Worm (Caenorhabditis elegans) whole organism, L2 larva: ENCODE results near the gene C27A2.12.

Experiments used
- C34F6.9 ChIP-seq: fragments of 150-350 bp; optimal IDR thresholded peaks from 2 replicates; lab custom pipeline; 2014; ENCODE audit warnings: missing biosample characterization, missing genetic modification characterization
- F13H6.1 ChIP-seq: sonication (generic microtip); optimal IDR thresholded peaks from 2 replicates; lab custom pipeline; 2016; ENCODE audit warnings: missing genetic modification characterization, missing compliant biosample characterization
- R02D3.7 ChIP-seq: fragments of 150-350 bp; optimal IDR thresholded peaks from 2 replicates; lab custom pipeline; 2014; ENCODE audit warnings: missing biosample characterization, missing genetic modification characterization
- Y55F3AM.14 ChIP-seq: fragments of 200-800 bp; sonication (Bioruptor generic); optimal IDR thresholded peaks from 2 replicates; lab custom pipeline; 2018; ENCODE audit warnings: mild to moderate bottlenecking, missing genetic modification characterization, missing compliant biosample characterization
- ZK546.5 ChIP-seq: sonication (generic microtip); optimal IDR thresholded peaks from 2 replicates; lab custom pipeline; 2017; ENCODE audit warnings: missing biosample characterization, missing genetic modification characterization
- alr-1 ChIP-seq: fragments of 150-350 bp; optimal IDR thresholded peaks from 2 replicates; lab custom pipeline; 2014; ENCODE audit warnings: missing biosample characterization, missing genetic modification characterization
- aly-2 ChIP-seq: fragments of 150-350 bp; optimal IDR thresholded peaks from 2 replicates; lab custom pipeline; 2014; ENCODE audit warnings: missing biosample characterization, missing genetic modification characterization
- ama-1 ChIP-seq: fragments of 150-350 bp; optimal IDR thresholded peaks from 2 replicates; lab custom pipeline; 2018; ENCODE audit warnings: inconsistent platforms
- blmp-1 ChIP-seq: sonication (generic microtip); optimal IDR thresholded peaks from 2 replicates; lab custom pipeline; 2017; ENCODE audit warnings: missing genetic modification characterization, mild to moderate bottlenecking, missing compliant biosample characterization, antibody characterized with exemption, moderate library complexity; ENCODE audit not compliant: insufficient read depth
- ceh-16 ChIP-seq: fragments of 150-350 bp; optimal IDR thresholded peaks from 2 replicates; lab custom pipeline; 2014; ENCODE audit warnings: missing biosample characterization, missing genetic modification characterization
- ceh-82 ChIP-seq: fragments of 150-350 bp; optimal IDR thresholded peaks from 2 replicates; lab custom pipeline; 2014; ENCODE audit warnings: missing biosample characterization, missing genetic modification characterization
- dmd-4 ChIP-seq: sonication (generic microtip); optimal IDR thresholded peaks from 2 replicates; lab custom pipeline; 2017; ENCODE audit warnings: missing biosample characterization, missing genetic modification characterization
- egl-27 ChIP-seq: sonication (generic microtip); optimal IDR thresholded peaks from 3 replicates; lab custom pipeline; 2017; ENCODE audit warnings: missing biosample characterization, missing genetic modification reagents, missing genetic modification characterization
- elt-1 ChIP-seq: fragments of 150-350 bp; optimal IDR thresholded peaks from 2 replicates; lab custom pipeline; 2014; ENCODE audit warnings: missing biosample characterization, missing genetic modification characterization
- elt-3 ChIP-seq: sonication (generic microtip); optimal IDR thresholded peaks from 2 replicates; lab custom pipeline; 2017; ENCODE audit warnings: missing biosample characterization, missing genetic modification characterization
- fos-1 ChIP-seq: fragments of 150-350 bp; optimal IDR thresholded peaks from 2 replicates; lab custom pipeline; 2014; ENCODE audit warnings: missing biosample characterization, missing genetic modification characterization
- gmeb-1 ChIP-seq: fragments of 150-350 bp; optimal IDR thresholded peaks from 2 replicates; lab custom pipeline; 2014; ENCODE audit warnings: missing biosample characterization, missing genetic modification characterization
- lin-11 ChIP-seq: fragments of 150-350 bp; sonication (generic microtip); optimal IDR thresholded peaks from 2 replicates; lab custom pipeline; 2014; ENCODE audit warnings: missing biosample characterization, missing genetic modification characterization, inconsistent platforms, mixed read lengths
- lin-13 ChIP-seq: fragments of 150-350 bp; optimal IDR thresholded peaks from 2 replicates; lab custom pipeline; 2014; ENCODE audit warnings: missing biosample characterization, missing genetic modification reagents, missing genetic modification characterization
- lin-39 ChIP-seq: fragments of 150-350 bp; optimal IDR thresholded peaks from 2 replicates; lab custom pipeline; 2014; ENCODE audit warnings: missing biosample characterization, missing genetic modification reagents, missing genetic modification characterization
- lsy-2 ChIP-seq, 2 experiments: fragments of 150-350 bp in 1 of 2; sonication (generic microtip) in 1 of 2; optimal IDR thresholded peaks; 2 replicates each; lab custom pipeline; 2014 to 2017; ENCODE audit warnings: missing biosample characterization in 2 of 2, missing genetic modification characterization in 2 of 2
- mab-5 ChIP-seq: fragments of 150-350 bp; optimal IDR thresholded peaks from 2 replicates; lab custom pipeline; 2014; ENCODE audit warnings: missing biosample characterization, missing genetic modification characterization
- mbf-1 ChIP-seq: sonication (generic microtip); optimal IDR thresholded peaks from 2 replicates; lab custom pipeline; 2017; ENCODE audit warnings: missing biosample characterization, missing genetic modification characterization
- mdl-1 ChIP-seq, 2 experiments: fragments of 150-350 bp in 1 of 2; sonication (generic microtip) in 1 of 2; optimal IDR thresholded peaks; 2 replicates each; lab custom pipeline; 2017; ENCODE audit warnings: missing biosample characterization in 2 of 2, missing genetic modification characterization in 2 of 2
- nhr-10 ChIP-seq: sonication (generic microtip); optimal IDR thresholded peaks from 2 replicates; lab custom pipeline; 2017; ENCODE audit warnings: missing biosample characterization, missing genetic modification characterization
- nhr-11 ChIP-seq: fragments of 150-350 bp; optimal IDR thresholded peaks from 2 replicates; lab custom pipeline; 2014; ENCODE audit warnings: missing biosample characterization, missing genetic modification characterization
- nhr-12 ChIP-seq: fragments of 150-350 bp; optimal IDR thresholded peaks from 2 replicates; lab custom pipeline; 2014; ENCODE audit warnings: missing biosample characterization, missing genetic modification characterization
- nhr-129 ChIP-seq: fragments of 150-350 bp; optimal IDR thresholded peaks from 2 replicates; lab custom pipeline; 2014; ENCODE audit warnings: missing biosample characterization, missing genetic modification characterization
- nhr-21 ChIP-seq: fragments of 150-350 bp; optimal IDR thresholded peaks from 2 replicates; lab custom pipeline; 2014; ENCODE audit warnings: missing biosample characterization, missing genetic modification characterization
- nhr-23 ChIP-seq: fragments of 150-350 bp; optimal IDR thresholded peaks from 2 replicates; lab custom pipeline; 2014; ENCODE audit warnings: missing biosample characterization, missing genetic modification reagents, missing genetic modification characterization
- nhr-237 ChIP-seq: fragments of 150-350 bp; optimal IDR thresholded peaks from 2 replicates; lab custom pipeline; 2014; ENCODE audit warnings: missing biosample characterization, missing genetic modification characterization
- nhr-25 ChIP-seq: fragments of 150-350 bp; sonication (generic microtip); optimal IDR thresholded peaks from 3 replicates; lab custom pipeline; 2014; ENCODE audit warnings: missing biosample characterization, missing genetic modification characterization
- nhr-6 ChIP-seq: fragments of 150-350 bp; optimal IDR thresholded peaks from 2 replicates; lab custom pipeline; 2014; ENCODE audit warnings: missing biosample characterization, missing genetic modification characterization
- nhr-77 ChIP-seq: fragments of 150-350 bp; optimal IDR thresholded peaks from 2 replicates; lab custom pipeline; 2014; ENCODE audit warnings: missing biosample characterization, missing genetic modification characterization
- peb-1 ChIP-seq: fragments of 150-350 bp; optimal IDR thresholded peaks from 2 replicates; lab custom pipeline; 2014; ENCODE audit warnings: missing biosample characterization, missing genetic modification characterization
- sem-4 ChIP-seq: fragments of 150-350 bp; optimal IDR thresholded peaks from 2 replicates; lab custom pipeline; 2014; ENCODE audit warnings: missing biosample characterization, missing genetic modification reagents, missing genetic modification characterization
- skn-1 ChIP-seq: sonication (generic microtip); optimal IDR thresholded peaks from 2 replicates; lab custom pipeline; 2017; ENCODE audit warnings: missing biosample characterization, missing genetic modification characterization
- sma-3 ChIP-seq: sonication (generic microtip); optimal IDR thresholded peaks from 2 replicates; lab custom pipeline; 2016; ENCODE audit warnings: missing genetic modification reagents, missing genetic modification characterization, missing compliant biosample characterization
- sma-9 ChIP-seq, 2 experiments: fragments of 150-350 bp in 1 of 2; sonication (generic microtip) in 1 of 2; optimal IDR thresholded peaks; 2 replicates each; lab custom pipeline; 2014 to 2016; ENCODE audit warnings: missing genetic modification characterization in 2 of 2, mild to moderate bottlenecking in 1 of 2, missing biosample characterization in 1 of 2, missing compliant biosample characterization in 1 of 2, missing genetic modification reagents in 1 of 2, moderate library complexity in 1 of 2
- snpc-4 ChIP-seq: fragments of 150-350 bp; optimal IDR thresholded peaks from 2 replicates; lab custom pipeline; 2014; ENCODE audit warnings: missing biosample characterization, missing genetic modification characterization
- unc-39 ChIP-seq: fragments of 150-350 bp; optimal IDR thresholded peaks from 2 replicates; lab custom pipeline; 2014; ENCODE audit warnings: missing biosample characterization, missing genetic modification characterization
- unc-55 ChIP-seq: fragments of 150-350 bp; sonication (generic microtip); optimal IDR thresholded peaks from 3 replicates; lab custom pipeline; 2014; ENCODE audit warnings: missing biosample characterization, missing genetic modification reagents, missing genetic modification characterization
- unc-62 ChIP-seq: fragments of 150-350 bp; optimal IDR thresholded peaks from 2 replicates; lab custom pipeline; 2014; ENCODE audit warnings: missing biosample characterization, missing genetic modification reagents, missing genetic modification characterization
- zag-1 ChIP-seq: fragments of 150-350 bp; optimal IDR thresholded peaks from 2 replicates; lab custom pipeline; 2014; ENCODE audit warnings: missing biosample characterization, missing genetic modification characterization
- ztf-1 ChIP-seq: fragments of 200-800 bp; sonication (Bioruptor generic); conservative IDR thresholded peaks from 2 replicates; pipeline ENCODE4 v1.3.6; 2022; ENCODE audit warnings: missing genetic modification characterization, missing compliant biosample characterization
- ztf-11 ChIP-seq: sonication (generic microtip); optimal IDR thresholded peaks from 2 replicates; lab custom pipeline; 2017; ENCODE audit warnings: missing biosample characterization, missing genetic modification characterization
- ztf-4 ChIP-seq: fragments of 150-350 bp; optimal IDR thresholded peaks from 2 replicates; lab custom pipeline; 2014; ENCODE audit warnings: missing biosample characterization, missing genetic modification characterization

C27A2.12 gene

DNA sequence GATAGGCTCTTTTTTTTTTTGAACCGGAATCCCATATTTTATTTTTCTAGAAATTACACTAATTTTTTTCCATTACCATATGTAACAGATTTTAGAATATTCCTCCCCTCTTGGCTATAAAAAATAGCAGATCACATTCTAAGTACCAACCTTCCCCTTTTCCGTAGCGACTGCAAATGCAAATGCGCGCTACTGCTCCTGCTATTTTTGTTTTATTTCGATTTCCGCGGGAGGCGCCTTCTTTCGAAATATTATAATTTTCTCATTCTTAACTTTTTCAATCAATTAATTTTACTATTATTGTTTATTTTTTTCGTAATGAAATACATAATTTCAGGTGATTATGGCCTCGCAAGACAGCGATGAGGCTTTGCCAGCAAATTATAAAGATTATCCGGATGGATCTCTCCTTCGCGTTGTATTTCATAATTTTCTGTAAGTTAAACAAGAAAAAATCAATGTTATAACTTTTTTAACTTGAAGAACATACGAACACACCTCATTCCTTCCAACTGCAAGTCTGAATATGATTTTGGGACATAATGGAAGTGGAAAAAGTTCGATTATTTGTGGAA is 3.9 kb upstream of the C27A2.12 start, which contains the start of gene smc-5 (continued):
- TF ChIP-seq gmeb-1 (tag; lab: Kevin White, UChicago): peak; percentile 80
- TF ChIP-seq ceh-16 (tag; lab: Kevin White, UChicago): no peak
- peak; percentile 78 for TF ChIP-seq lin-13 (GFP tag; lab: Kevin White, UChicago)
- no peak for TF ChIP-seq peb-1 (tag; lab: Kevin White, UChicago)
- TF ChIP-seq lin-11: peak; percentile 10
- no peak for TF ChIP-seq ztf-4
- no peak for TF ChIP-seq dmd-4
- TF ChIP-seq alr-1: no peak
- TF ChIP-seq ztf-11 (tag; lab: Kevin White, UChicago): no peak
- TF ChIP-seq nhr-237: no peak
- TF ChIP-seq nhr-23 (tag; lab: Kevin White, UChicago): no peak
- TF ChIP-seq mbf-1 (tag; lab: Kevin White, UChicago): no peak
- TF ChIP-seq sma-3 (GFP tag; lab: Kevin White, UChicago): peak; percentile 69
- peak; percentile 28 for TF ChIP-seq nhr-21
- peak; percentile 50 to 88 for TF ChIP-seq lsy-2 (tag; optimal IDR thresholded peaks at IDR 0.05; lab: Kevin White, UChicago)
- no peak for TF ChIP-seq ceh-82 (tag; lab: Kevin White, UChicago)
- peak; percentile 40 for TF ChIP-seq fos-1 (tag; lab: Kevin White, UChicago)
- no peak for TF ChIP-seq ama-1
- peak; percentile 83 for TF ChIP-seq C34F6.9 (tag; lab: Kevin White, UChicago)
- no peak for TF ChIP-seq nhr-12 (tag; lab: Kevin White, UChicago)
- TF ChIP-seq sem-4 (tag; lab: Kevin White, UChicago): no peak
- TF ChIP-seq blmp-1: peak; percentile 9

DNA sequence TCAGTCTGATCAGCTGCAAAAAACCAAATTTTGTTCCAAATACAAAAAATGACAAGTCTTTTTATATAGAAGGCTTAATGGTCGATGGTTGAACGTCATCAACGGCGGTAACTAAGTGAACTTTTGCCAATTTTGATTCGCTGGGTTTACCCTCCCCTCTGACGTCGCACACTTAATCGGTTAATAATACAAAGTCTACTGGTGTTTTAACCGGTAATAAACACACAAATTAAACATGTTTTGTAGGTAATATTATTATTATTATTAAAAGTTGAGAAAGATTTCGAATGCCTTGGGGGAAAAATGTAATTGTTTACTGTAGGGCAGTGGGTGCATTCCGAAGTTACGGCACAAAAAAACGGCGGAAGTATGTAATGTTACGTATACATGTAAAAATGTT is 2.8 kb upstream of the C27A2.12 start, which contains the start of gene pho-12:
TSS of gene pho-12 (minus strand) at position 101 of the 400 bp plus-strand sequence.
- no peak for TF ChIP-seq lin-39 (tag; lab: Kevin White, UChicago)
- TF ChIP-seq dmd-4: no peak
- TF ChIP-seq, all 48 proteins: peak for 0

ce11 chrII:5057315-5057714 is 621 bp downstream of the C27A2.12 start:
- TF ChIP-seq unc-55 (GFP tag; lab: Kevin White, UChicago) (no peak), lsy-2 (tag; optimal IDR thresholded peaks at IDR 0.05; lab: Kevin White, UChicago) (peak; percentile 63 to 81), snpc-4 (tag; lab: Kevin White, UChicago) (peak; percentile 98), lin-13 (GFP tag; lab: Kevin White, UChicago) (peak; percentile 31), ztf-1 (no peak), sma-9 (GFP tag; optimal IDR thresholded peaks at IDR 0.05; lab: Kevin White, UChicago) (peak; percentile 66), sma-9 (tag; optimal IDR thresholded peaks at IDR 0.05; lab: Kevin White, UChicago) (no peak), aly-2 (tag; lab: Kevin White, UChicago) (no peak), ceh-82 (tag; lab: Kevin White, UChicago) (no peak), nhr-6 (no peak), ztf-4 (no peak), ama-1 (no peak), C34F6.9 (tag; lab: Kevin White, UChicago) (peak; percentile 35), lin-11 (peak; percentile 44), R02D3.7 (tag; lab: Kevin White, UChicago) (no peak), Y55F3AM.14 (GFP tag; lab: Kevin White, UChicago) (no peak), nhr-237 (no peak), nhr-21 (peak; percentile 45), nhr-10 (no peak), ZK546.5 (tag; lab: Kevin White, UChicago) (no peak), zag-1 (tag; lab: Kevin White, UChicago) (no peak), mdl-1 (tag; optimal IDR thresholded peaks at IDR 0.05; lab: Kevin White, UChicago) (peak in 1 of 2 experiments; percentile 8), skn-1 (tag; lab: Kevin White, UChicago) (no peak), nhr-11 (tag; lab: Kevin White, UChicago) (no peak), mab-5 (tag; lab: Kevin White, UChicago) (no peak), unc-39 (no peak), blmp-1 (no peak), sem-4 (tag; lab: Kevin White, UChicago) (peak; percentile 47), lin-39 (tag; lab: Kevin White, UChicago) (no peak), peb-1 (tag; lab: Kevin White, UChicago) (no peak), dmd-4 (no peak), ztf-11 (tag; lab: Kevin White, UChicago) (no peak), alr-1 (no peak), nhr-129 (tag; lab: Kevin White, UChicago) (peak; percentile 61), elt-1 (no peak), nhr-77 (peak; percentile 24), mbf-1 (tag; lab: Kevin White, UChicago) (no peak), unc-62 (GFP tag; lab: Kevin White, UChicago) (no peak), elt-3 (no peak), ceh-16 (tag; lab: Kevin White, UChicago) (no peak), nhr-25 (peak; percentile 26), egl-27 (tag; lab: Kevin White, UChicago) (no peak), fos-1 (tag; lab: Kevin White, UChicago) (peak; percentile 30), F13H6.1 (tag; lab: Kevin White, UChicago) (peak; percentile 71), gmeb-1 (tag; lab: Kevin White, UChicago) (peak; percentile 62)
